Fruit fly (Drosophila melanogaster) whole organism, larva: Measurements from ENCODE around the gene CG4440.
A peak's percentile ranks its signal among the peaks of the same experiment; 100 is the strongest.

ENCODE experiments used
- noc ChIP-seq: fragments of 200-800 bp; sonication (Bioruptor generic); optimal IDR thresholded peaks from 3 replicates; lab custom pipeline; 2019; ENCODE audit warnings: missing biosample characterization, mild to moderate bottlenecking, missing genetic modification characterization, moderate library complexity

The CG4440 gene

dm6 chr2L:16329625-16330024 lies at the start of gene CG4440:
Gene CG4440, plus strand, starts transcription at chr2L:16329925.
- no peak for TF ChIP-seq noc (tag; lab: Kevin White, UChicago)

dm6 chr2L:16281419-16282076 lies 48.2 kb upstream of the CG4440 start:
- TF ChIP-seq noc (tag; lab: Kevin White, UChicago), result no peak

- TF ChIP-seq noc (tag; lab: Kevin White, UChicago), result no peak
Measured at dm6 chr2L:16282077-16282471, 47.7 kb upstream of the CG4440 start.

dm6 chr2L:16282856-16283255 lies 46.9 kb upstream of the CG4440 start:
- TF ChIP-seq noc (tag; lab: Kevin White, UChicago), result no peak

dm6 chr2L:16284306-16285299 lies 45.1 kb upstream of the CG4440 start:
- TF ChIP-seq noc (tag; lab: Kevin White, UChicago), result peak; percentile 72

dm6 chr2L:16285692-16286359 lies 43.9 kb upstream of the CG4440 start:
- peak; percentile 83 for TF ChIP-seq noc (tag; lab: Kevin White, UChicago)

- peak; percentile 83 for TF ChIP-seq noc (tag; lab: Kevin White, UChicago)
Measured at dm6 chr2L:16286360-16287005, 43.2 kb upstream of the CG4440 start.

- TF ChIP-seq noc (tag; lab: Kevin White, UChicago), result no peak
Measured at dm6 chr2L:16287006-16287601, 42.6 kb upstream of the CG4440 start.

- TF ChIP-seq noc (tag; lab: Kevin White, UChicago), result no peak
Measured at dm6 chr2L:16287602-16288392, 41.9 kb upstream of the CG4440 start, which contains the start of the genes crp and pkaap. Gene crp, minus strand, starts transcription at chr2L:16287730. Gene pkaap, plus strand, starts transcription at chr2L:16288290.

dm6 chr2L:16288393-16288731 lies 41.4 kb upstream of the CG4440 start:
- no peak for TF ChIP-seq noc (tag; lab: Kevin White, UChicago)

dm6 chr2L:16290984-16291383 lies 38.7 kb upstream of the CG4440 start, which contains the start of gene CG17329:
Gene CG17329, plus strand, starts transcription at chr2L:16291284.
- no peak for TF ChIP-seq noc (tag; lab: Kevin White, UChicago)

dm6 chr2L:16292975-16293501 lies 36.7 kb upstream of the CG4440 start, which contains the start of gene CG13258:
Gene CG13258, minus strand, starts transcription at chr2L:16293025.
- no peak for TF ChIP-seq noc (tag; lab: Kevin White, UChicago)

- TF ChIP-seq noc (tag; lab: Kevin White, UChicago), result no peak
Measured at dm6 chr2L:16293703-16294233, 36.0 kb upstream of the CG4440 start, which contains the start of gene Cyp303a1. Gene Cyp303a1, plus strand, starts transcription at chr2L:16294183.
